Worm (Caenorhabditis elegans): ENCODE results near the gene rbg-1.

DNA sequence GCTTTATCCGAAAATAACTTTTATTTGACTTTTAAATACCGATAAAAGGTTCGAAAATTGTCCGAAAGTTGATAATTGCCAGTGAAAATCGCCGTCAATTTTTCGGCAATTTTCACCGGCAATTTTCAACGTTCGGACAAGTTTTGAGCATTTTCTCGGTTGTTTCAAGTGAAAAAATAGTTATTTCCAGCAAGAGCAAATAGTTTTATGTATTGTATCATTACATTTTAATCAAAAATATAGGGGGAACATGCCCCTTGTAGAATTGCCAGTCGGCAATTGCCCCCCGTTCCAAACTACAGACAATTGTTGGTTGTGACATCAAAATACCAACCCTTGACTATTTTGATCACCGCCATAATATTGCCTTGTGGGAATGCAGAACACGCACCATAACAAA lies 20.9 kb upstream of the rbg-1 start, which contains the start of gene rgs-10:
- TF ChIP-seq nhr-76 (tag; optimal IDR thresholded peaks at IDR 0.05) = no peak
- no peak for TF ChIP-seq zag-1 (tag; optimal IDR thresholded peaks at IDR 0.05)
